Worm (Caenorhabditis elegans) whole organism, L2 larva: Measurements from ENCODE around the gene Y110A2AL.4.

Experiments used
- C34F6.9 ChIP-seq: fragments of 150-350 bp; optimal IDR thresholded peaks from 2 replicates; lab custom pipeline; 2014; ENCODE audit warnings: missing biosample characterization, missing genetic modification characterization
- F13H6.1 ChIP-seq: sonication (generic microtip); optimal IDR thresholded peaks from 2 replicates; lab custom pipeline; 2016; ENCODE audit warnings: missing genetic modification characterization, missing compliant biosample characterization
- R02D3.7 ChIP-seq: fragments of 150-350 bp; optimal IDR thresholded peaks from 2 replicates; lab custom pipeline; 2014; ENCODE audit warnings: missing biosample characterization, missing genetic modification characterization
- Y55F3AM.14 ChIP-seq: fragments of 200-800 bp; sonication (Bioruptor generic); optimal IDR thresholded peaks from 2 replicates; lab custom pipeline; 2018; ENCODE audit warnings: mild to moderate bottlenecking, missing genetic modification characterization, missing compliant biosample characterization
- ZK546.5 ChIP-seq: sonication (generic microtip); optimal IDR thresholded peaks from 2 replicates; lab custom pipeline; 2017; ENCODE audit warnings: missing biosample characterization, missing genetic modification characterization
- ama-1 ChIP-seq: fragments of 150-350 bp; optimal IDR thresholded peaks from 2 replicates; lab custom pipeline; 2018; ENCODE audit warnings: inconsistent platforms
- blmp-1 ChIP-seq: sonication (generic microtip); optimal IDR thresholded peaks from 2 replicates; lab custom pipeline; 2017; ENCODE audit warnings: missing genetic modification characterization, mild to moderate bottlenecking, missing compliant biosample characterization, antibody characterized with exemption, moderate library complexity; ENCODE audit not compliant: insufficient read depth
- ceh-82 ChIP-seq: fragments of 150-350 bp; optimal IDR thresholded peaks from 2 replicates; lab custom pipeline; 2014; ENCODE audit warnings: missing biosample characterization, missing genetic modification characterization
- crh-2 ChIP-seq: sonication (generic microtip); optimal IDR thresholded peaks from 2 replicates; lab custom pipeline; 2017; ENCODE audit warnings: missing biosample characterization, missing genetic modification characterization
- dmd-4 ChIP-seq: sonication (generic microtip); optimal IDR thresholded peaks from 2 replicates; lab custom pipeline; 2017; ENCODE audit warnings: missing biosample characterization, missing genetic modification characterization
- egl-27 ChIP-seq: sonication (generic microtip); optimal IDR thresholded peaks from 3 replicates; lab custom pipeline; 2017; ENCODE audit warnings: missing biosample characterization, missing genetic modification reagents, missing genetic modification characterization
- elt-1 ChIP-seq: fragments of 150-350 bp; optimal IDR thresholded peaks from 2 replicates; lab custom pipeline; 2014; ENCODE audit warnings: missing biosample characterization, missing genetic modification characterization
- elt-3 ChIP-seq: sonication (generic microtip); optimal IDR thresholded peaks from 2 replicates; lab custom pipeline; 2017; ENCODE audit warnings: missing biosample characterization, missing genetic modification characterization
- fos-1 ChIP-seq: fragments of 150-350 bp; optimal IDR thresholded peaks from 2 replicates; lab custom pipeline; 2014; ENCODE audit warnings: missing biosample characterization, missing genetic modification characterization
- gmeb-1 ChIP-seq: fragments of 150-350 bp; optimal IDR thresholded peaks from 2 replicates; lab custom pipeline; 2014; ENCODE audit warnings: missing biosample characterization, missing genetic modification characterization
- lin-11 ChIP-seq: fragments of 150-350 bp; sonication (generic microtip); optimal IDR thresholded peaks from 2 replicates; lab custom pipeline; 2014; ENCODE audit warnings: missing biosample characterization, missing genetic modification characterization, inconsistent platforms, mixed read lengths
- lin-13 ChIP-seq: fragments of 150-350 bp; optimal IDR thresholded peaks from 2 replicates; lab custom pipeline; 2014; ENCODE audit warnings: missing biosample characterization, missing genetic modification reagents, missing genetic modification characterization
- lin-39 ChIP-seq: fragments of 150-350 bp; optimal IDR thresholded peaks from 2 replicates; lab custom pipeline; 2014; ENCODE audit warnings: missing biosample characterization, missing genetic modification reagents, missing genetic modification characterization
- mdl-1 ChIP-seq, 2 experiments: fragments of 150-350 bp in 1 of 2; sonication (generic microtip) in 1 of 2; optimal IDR thresholded peaks; 2 replicates each; lab custom pipeline; 2017; ENCODE audit warnings: missing biosample characterization in 2 of 2, missing genetic modification characterization in 2 of 2
- nhr-10 ChIP-seq: sonication (generic microtip); optimal IDR thresholded peaks from 2 replicates; lab custom pipeline; 2017; ENCODE audit warnings: missing biosample characterization, missing genetic modification characterization
- nhr-23 ChIP-seq: fragments of 150-350 bp; optimal IDR thresholded peaks from 2 replicates; lab custom pipeline; 2014; ENCODE audit warnings: missing biosample characterization, missing genetic modification reagents, missing genetic modification characterization
- nhr-25 ChIP-seq: fragments of 150-350 bp; sonication (generic microtip); optimal IDR thresholded peaks from 3 replicates; lab custom pipeline; 2014; ENCODE audit warnings: missing biosample characterization, missing genetic modification characterization
- nhr-77 ChIP-seq: fragments of 150-350 bp; optimal IDR thresholded peaks from 2 replicates; lab custom pipeline; 2014; ENCODE audit warnings: missing biosample characterization, missing genetic modification characterization
- peb-1 ChIP-seq: fragments of 150-350 bp; optimal IDR thresholded peaks from 2 replicates; lab custom pipeline; 2014; ENCODE audit warnings: missing biosample characterization, missing genetic modification characterization
- sem-4 ChIP-seq: fragments of 150-350 bp; optimal IDR thresholded peaks from 2 replicates; lab custom pipeline; 2014; ENCODE audit warnings: missing biosample characterization, missing genetic modification reagents, missing genetic modification characterization
- sma-3 ChIP-seq: sonication (generic microtip); optimal IDR thresholded peaks from 2 replicates; lab custom pipeline; 2016; ENCODE audit warnings: missing genetic modification reagents, missing genetic modification characterization, missing compliant biosample characterization
- sma-9 ChIP-seq, 2 experiments: fragments of 150-350 bp in 1 of 2; sonication (generic microtip) in 1 of 2; optimal IDR thresholded peaks; 2 replicates each; lab custom pipeline; 2014 to 2016; ENCODE audit warnings: missing genetic modification characterization in 2 of 2, mild to moderate bottlenecking in 1 of 2, missing biosample characterization in 1 of 2, missing compliant biosample characterization in 1 of 2, missing genetic modification reagents in 1 of 2, moderate library complexity in 1 of 2
- unc-39 ChIP-seq: fragments of 150-350 bp; optimal IDR thresholded peaks from 2 replicates; lab custom pipeline; 2014; ENCODE audit warnings: missing biosample characterization, missing genetic modification characterization
- unc-55 ChIP-seq: fragments of 150-350 bp; sonication (generic microtip); optimal IDR thresholded peaks from 3 replicates; lab custom pipeline; 2014; ENCODE audit warnings: missing biosample characterization, missing genetic modification reagents, missing genetic modification characterization
- unc-62 ChIP-seq: fragments of 150-350 bp; optimal IDR thresholded peaks from 2 replicates; lab custom pipeline; 2014; ENCODE audit warnings: missing biosample characterization, missing genetic modification reagents, missing genetic modification characterization
- zag-1 ChIP-seq: fragments of 150-350 bp; optimal IDR thresholded peaks from 2 replicates; lab custom pipeline; 2014; ENCODE audit warnings: missing biosample characterization, missing genetic modification characterization
- ztf-11 ChIP-seq: sonication (generic microtip); optimal IDR thresholded peaks from 2 replicates; lab custom pipeline; 2017; ENCODE audit warnings: missing biosample characterization, missing genetic modification characterization
- ztf-4 ChIP-seq: fragments of 150-350 bp; optimal IDR thresholded peaks from 2 replicates; lab custom pipeline; 2014; ENCODE audit warnings: missing biosample characterization, missing genetic modification characterization

Gene Y110A2AL.4

DNA sequence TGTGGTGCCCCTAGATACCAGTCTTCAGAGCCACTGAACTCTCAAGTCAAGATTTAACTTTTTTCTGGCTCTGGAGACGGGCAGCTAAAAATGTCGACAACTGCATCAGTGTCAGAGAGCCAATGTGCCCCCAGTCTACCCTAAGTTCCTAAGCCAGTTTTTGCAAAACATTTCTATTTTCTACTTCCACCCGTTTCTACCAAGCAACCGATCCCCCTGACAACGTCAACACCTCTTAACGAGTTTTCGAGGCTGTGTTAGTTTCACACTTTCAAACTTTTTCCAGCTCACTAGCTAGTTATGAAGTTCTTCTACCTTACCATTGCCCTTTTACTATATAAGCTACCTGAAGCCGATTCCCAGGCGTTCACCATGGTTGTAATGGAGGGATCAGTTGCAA is 25.1 kb downstream of the Y110A2AL.4 start, which contains the start of gene Y110A2AL.5:
Gene Y110A2AL.5, plus strand, starts transcription at position 301 of the 400 bp plus-strand sequence.
- TF ChIP-seq lin-11 (tag; lab: Kevin White, UChicago) (no peak), nhr-10 (tag; lab: Kevin White, UChicago) (no peak), blmp-1 (tag; lab: Kevin White, UChicago) (no peak), sma-9 (GFP tag; optimal IDR thresholded peaks at IDR 0.05; lab: Kevin White, UChicago) (no peak), sma-9 (tag; optimal IDR thresholded peaks at IDR 0.05; lab: Kevin White, UChicago) (no peak), mdl-1 (tag; optimal IDR thresholded peaks at IDR 0.05; lab: Kevin White, UChicago) (no peak), ceh-82 (tag; lab: Kevin White, UChicago) (no peak), lin-39 (no peak), nhr-23 (tag; lab: Kevin White, UChicago) (no peak), egl-27 (tag; lab: Kevin White, UChicago) (no peak), sma-3 (no peak), Y55F3AM.14 (GFP tag; lab: Kevin White, UChicago) (no peak), crh-2 (tag; lab: Kevin White, UChicago) (no peak), ZK546.5 (tag; lab: Kevin White, UChicago) (no peak), peb-1 (tag; lab: Kevin White, UChicago) (no peak), gmeb-1 (no peak), zag-1 (tag; lab: Kevin White, UChicago) (no peak), ztf-4 (tag; lab: Kevin White, UChicago) (no peak), sem-4 (tag; lab: Kevin White, UChicago) (no peak), nhr-77 (no peak)

DNA sequence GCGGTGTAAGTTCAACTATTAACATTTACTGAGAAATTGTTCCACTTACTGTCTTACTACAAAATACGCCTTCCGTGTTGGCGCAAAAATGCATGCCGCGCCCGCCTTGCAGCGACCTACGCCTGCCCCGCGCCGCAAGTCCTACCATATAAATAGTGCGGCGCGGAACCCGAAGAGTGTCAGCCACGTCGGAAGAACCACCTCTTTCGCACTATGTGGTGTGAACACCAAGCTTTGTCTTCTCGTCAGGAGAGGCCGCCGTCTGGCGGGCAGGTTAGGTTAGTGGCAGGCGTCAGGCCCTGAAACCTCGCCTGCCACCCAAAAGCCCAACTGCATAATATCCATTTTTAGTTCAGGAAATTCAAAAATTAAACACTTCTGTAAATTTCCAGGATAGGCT is 26.3 kb downstream of the Y110A2AL.4 start:
- no peak for TF ChIP-seq blmp-1 (tag; lab: Kevin White, UChicago)
- TF ChIP-seq lin-13 (GFP tag; lab: Kevin White, UChicago): no peak
- no peak for TF ChIP-seq ceh-82 (tag; lab: Kevin White, UChicago)
- no peak for TF ChIP-seq nhr-25 (tag; lab: Kevin White, UChicago)
- no peak for TF ChIP-seq elt-1 (tag; lab: Kevin White, UChicago)
- no peak for TF ChIP-seq ZK546.5 (tag; lab: Kevin White, UChicago)
- TF ChIP-seq C34F6.9 (tag; lab: Kevin White, UChicago): no peak
- no peak for TF ChIP-seq dmd-4 (tag; lab: Kevin White, UChicago)
- TF ChIP-seq nhr-77: no peak
- TF ChIP-seq fos-1: no peak
- TF ChIP-seq lin-39: no peak
- TF ChIP-seq elt-3: no peak
- TF ChIP-seq egl-27 (tag; lab: Kevin White, UChicago): no peak
- no peak for TF ChIP-seq mdl-1 (tag; optimal IDR thresholded peaks at IDR 0.05; lab: Kevin White, UChicago)
- no peak for TF ChIP-seq sma-9 (GFP tag; optimal IDR thresholded peaks at IDR 0.05; lab: Kevin White, UChicago)
- no peak for TF ChIP-seq sma-9 (tag; optimal IDR thresholded peaks at IDR 0.05; lab: Kevin White, UChicago)
- no peak for TF ChIP-seq crh-2 (tag; lab: Kevin White, UChicago)
- TF ChIP-seq, all 48 proteins: peak for 0

- TF ChIP-seq unc-39: no peak
- no peak for TF ChIP-seq lin-39
- no peak for TF ChIP-seq unc-55 (GFP tag; lab: Kevin White, UChicago)
- no peak for TF ChIP-seq crh-2 (tag; lab: Kevin White, UChicago)
Observed at ce11 chrII:2866541-2867124, 27.5 kb downstream of the Y110A2AL.4 start, which contains the start of the genes Y110A2AL.9 and Y110A2AL.3. Gene Y110A2AL.9 (minus strand): TSS chrII:2866641. Gene Y110A2AL.3 (plus strand): TSS chrII:2867074.

- TF ChIP-seq unc-55 (GFP tag; lab: Kevin White, UChicago): no peak
- TF ChIP-seq lin-11 (tag; lab: Kevin White, UChicago): no peak
- no peak for TF ChIP-seq ama-1 (lab: Kevin White, UChicago)
- no peak for TF ChIP-seq unc-62 (GFP tag; lab: Kevin White, UChicago)
- no peak for TF ChIP-seq elt-3
- no peak for TF ChIP-seq F13H6.1
- no peak for TF ChIP-seq nhr-23 (tag; lab: Kevin White, UChicago)
- TF ChIP-seq ztf-11 (tag; lab: Kevin White, UChicago): no peak
- TF ChIP-seq unc-39: no peak
- TF ChIP-seq R02D3.7: no peak
- no peak for TF ChIP-seq nhr-77
- TF ChIP-seq crh-2 (tag; lab: Kevin White, UChicago): no peak
- TF ChIP-seq, all 48 proteins: peak for 0
Observed at ce11 chrII:2867701-2868100, 28.6 kb downstream of the Y110A2AL.4 start, which contains the start of gene Y110A2AL.2. Gene Y110A2AL.2 (plus strand): TSS chrII:2868001.
